Fruit fly (Drosophila melanogaster): ENCODE data around the gene CG16890.

The CG16890 gene

dm6 chr2L:13829540-13829939 is 45.4 kb upstream of the CG16890 start, which contains the start of the genes Arpc1 and Orc5 (continued):
- no peak for TF ChIP-seq Ravus (GFP tag; IDR thresholded peaks at IDR 0.05)
- TF ChIP-seq trh (GFP tag; optimal IDR thresholded peaks at IDR 0.05) = no peak
- no peak for TF ChIP-seq sd (tag; optimal IDR thresholded peaks at IDR 0.05)
- no peak for TF ChIP-seq CG30431 (GFP tag; optimal IDR thresholded peaks at IDR 0.05)
- no peak for TF ChIP-seq lilli (GFP tag; optimal IDR thresholded peaks at IDR 0.05)
- no peak for TF ChIP-seq CG14050 (GFP tag; IDR thresholded peaks at IDR 0.05)
- TF ChIP-seq mam (GFP tag; optimal IDR thresholded peaks at IDR 0.05) = no peak
- no peak for TF ChIP-seq Dad (GFP tag; optimal IDR thresholded peaks at IDR 0.05)
- no peak for TF ChIP-seq Dbx (GFP tag; IDR thresholded peaks at IDR 0.05)
- TF ChIP-seq caup (GFP tag; optimal IDR thresholded peaks at IDR 0.05; ENCODE audit: severe bottlenecking) = no peak
- TF ChIP-seq GATAe (GFP tag; conservative IDR thresholded peaks at IDR 0.05) = no peak
- TF ChIP-seq CG15514 (GFP tag; optimal IDR thresholded peaks at IDR 0.05) = peak; percentile 51
- TF ChIP-seq pan (optimal IDR thresholded peaks at IDR 0.05) = no peak
- no peak for TF ChIP-seq pan (GFP tag; optimal IDR thresholded peaks at IDR 0.05 in 1 of 2, IDR thresholded peaks at IDR 0.05 in 1 of 2)
- no peak for TF ChIP-seq ssp (GFP tag; IDR thresholded peaks at IDR 0.05)
- TF ChIP-seq MESR4 (GFP tag; optimal IDR thresholded peaks at IDR 0.05) = peak; percentile 74
- no peak for TF ChIP-seq CG11085 (GFP tag; IDR thresholded peaks at IDR 0.05)
- no peak for TF ChIP-seq twi (tag; optimal IDR thresholded peaks at IDR 0.05)
- TF ChIP-seq gfzf (GFP tag; optimal IDR thresholded peaks at IDR 0.05) = peak; percentile 93
- no peak for TF ChIP-seq corto (GFP tag; optimal IDR thresholded peaks at IDR 0.05)
- TF ChIP-seq Pdp1 (GFP tag; optimal IDR thresholded peaks at IDR 0.05) = peak in 1 of 2 experiments; percentile 84
- TF ChIP-seq Oaz (GFP tag; IDR thresholded peaks at IDR 0.05) = no peak
- TF ChIP-seq ATbp (GFP tag; optimal IDR thresholded peaks at IDR 0.05) = no peak
- TF ChIP-seq al (GFP tag; IDR thresholded peaks at IDR 0.05) = no peak
- peak; percentile 48 for TF ChIP-seq onecut (GFP tag; IDR thresholded peaks at IDR 0.05)
- no peak for TF ChIP-seq CG8944 (GFP tag; optimal IDR thresholded peaks at IDR 0.05)
- no peak for TF ChIP-seq ind (GFP tag; optimal IDR thresholded peaks at IDR 0.05)
- TF ChIP-seq Atf6 (GFP tag; IDR thresholded peaks at IDR 0.05) = no peak
- no peak for TF ChIP-seq CG15269 (tag; optimal IDR thresholded peaks at IDR 0.05)
- peak; percentile 78 for TF ChIP-seq CG42726 (GFP tag; IDR thresholded peaks at IDR 0.05; ENCODE audit: partially characterized antibody)
- no peak for TF ChIP-seq yki (optimal IDR thresholded peaks at IDR 0.05)
- TF ChIP-seq CG10543 (GFP tag; optimal IDR thresholded peaks at IDR 0.05) = no peak
- TF ChIP-seq gce (GFP tag; IDR thresholded peaks at IDR 0.05) = no peak
- no peak for TF ChIP-seq CG15479 (GFP tag; optimal IDR thresholded peaks at IDR 0.05)
- no peak for TF ChIP-seq en (GFP tag; optimal IDR thresholded peaks at IDR 0.05)
- TF ChIP-seq fd64A (GFP tag; optimal IDR thresholded peaks at IDR 0.05) = no peak
- no peak for TF ChIP-seq CG6854 (GFP tag; optimal IDR thresholded peaks at IDR 0.05)
- TF ChIP-seq sim (GFP tag; IDR thresholded peaks at IDR 0.05) = no peak
- TF ChIP-seq CG10267 (tag; optimal IDR thresholded peaks at IDR 0.05) = peak; percentile 62
- TF ChIP-seq CG10321 (GFP tag; IDR thresholded peaks at IDR 0.05) = no peak
- TF ChIP-seq Sin3A (optimal IDR thresholded peaks at IDR 0.05) = peak; percentile 58
- TF ChIP-seq CG3163 (GFP tag; optimal IDR thresholded peaks at IDR 0.05) = no peak
- TF ChIP-seq bcd (GFP tag; optimal IDR thresholded peaks at IDR 0.05) = no peak
- no peak for TF ChIP-seq Rx (GFP tag; IDR thresholded peaks at IDR 0.05)
- peak; percentile 89 for TF ChIP-seq Dref (GFP tag; IDR thresholded peaks at IDR 0.05)
- TF ChIP-seq CG9932 (GFP tag; IDR thresholded peaks at IDR 0.05) = no peak
- no peak for TF ChIP-seq CG2678 (tag; optimal IDR thresholded peaks at IDR 0.05)
- TF ChIP-seq BtbVII (GFP tag; optimal IDR thresholded peaks at IDR 0.05) = no peak
- no peak for TF ChIP-seq CG9437 (GFP tag; optimal IDR thresholded peaks at IDR 0.05)
- no peak for TF ChIP-seq pnt (GFP tag; optimal IDR thresholded peaks at IDR 0.05)
- peak; percentile 82 for TF ChIP-seq YL-1 (GFP tag; optimal IDR thresholded peaks at IDR 0.05)
- peak; percentile 70 for TF ChIP-seq tna (GFP tag; IDR thresholded peaks at IDR 0.05; ENCODE audit: partially characterized antibody)
- TF ChIP-seq CG9215 (GFP tag; IDR thresholded peaks at IDR 0.05) = no peak
